Fruit fly (Drosophila melanogaster): Measurements from ENCODE around the gene ND-13B.

- TF ChIP-seq usp (GFP tag; optimal IDR thresholded peaks at IDR 0.05) (no peak), psq (optimal IDR thresholded peaks at IDR 0.05) (no peak), CG8478 (optimal IDR thresholded peaks at IDR 0.05) (no peak), Dll (optimal IDR thresholded peaks at IDR 0.05) (no peak), EcR (GFP tag; optimal IDR thresholded peaks at IDR 0.05) (no peak)
Measured at dm6 chr3L:10677816-10678215, 16.1 kb downstream of the ND-13B start.
